Worm (Caenorhabditis elegans) whole organism, mixed stage, embryonic: ENCODE results near the gene T23B5.6.

Source experiments
- M03D4.4 ChIP-seq: sonication (generic microtip); optimal IDR thresholded peaks from 2 replicates; lab custom pipeline; 2017; ENCODE audit warnings: mild to moderate bottlenecking, missing genetic modification characterization, missing compliant biosample characterization
- bed-3 ChIP-seq: fragments of 200-800 bp; sonication (Bioruptor generic); optimal IDR thresholded peaks from 3 replicates; lab custom pipeline; 2018; ENCODE audit warnings: mild to moderate bottlenecking, missing genetic modification characterization, moderate library complexity, missing compliant biosample characterization
- blmp-1 ChIP-seq: fragments of 150-350 bp; optimal IDR thresholded peaks from 2 replicates; lab custom pipeline; 2014; ENCODE audit warnings: missing biosample characterization, missing genetic modification characterization
- ceh-39 ChIP-seq: fragments of 150-350 bp; optimal IDR thresholded peaks from 2 replicates; lab custom pipeline; 2014; ENCODE audit warnings: missing biosample characterization, missing genetic modification characterization
- ceh-43 ChIP-seq: fragments of 200-800 bp; sonication (Bioruptor generic); optimal IDR thresholded peaks from 2 replicates; lab custom pipeline; 2018; ENCODE audit warnings: mild to moderate bottlenecking, missing genetic modification characterization, moderate library complexity, missing compliant biosample characterization
- ceh-83 ChIP-seq: fragments of 200-800 bp; sonication (Bioruptor generic); optimal IDR thresholded peaks from 2 replicates; lab custom pipeline; 2018; ENCODE audit warnings: mild to moderate bottlenecking, missing genetic modification characterization, missing compliant biosample characterization
- ces-1 ChIP-seq: fragments of 150-350 bp; optimal IDR thresholded peaks from 2 replicates; lab custom pipeline; 2014; ENCODE audit warnings: missing biosample characterization, missing genetic modification reagents, missing genetic modification characterization
- cnd-1 ChIP-seq: fragments of 200-800 bp; sonication (Bioruptor generic); optimal IDR thresholded peaks from 2 replicates; lab custom pipeline; 2018; ENCODE audit warnings: mild to moderate bottlenecking, missing genetic modification characterization, missing compliant biosample characterization
- drap-1 ChIP-seq: fragments of 200-800 bp; sonication (Bioruptor generic); optimal IDR thresholded peaks from 3 replicates; lab custom pipeline; 2018; ENCODE audit warnings: mild to moderate bottlenecking, missing genetic modification characterization, missing compliant biosample characterization
- elt-1 ChIP-seq: sonication (generic microtip); optimal IDR thresholded peaks from 2 replicates; lab custom pipeline; 2017; ENCODE audit warnings: missing genetic modification characterization, mild to moderate bottlenecking, missing compliant biosample characterization, antibody characterized with exemption, moderate library complexity, borderline replicate concordance; ENCODE audit not compliant: insufficient read depth
- elt-3 ChIP-seq: fragments of 150-350 bp; optimal IDR thresholded peaks from 2 replicates; lab custom pipeline; 2014; ENCODE audit warnings: missing biosample characterization, missing genetic modification characterization
- flh-1 ChIP-seq: fragments of 200-800 bp; sonication (Bioruptor generic); optimal IDR thresholded peaks from 2 replicates; lab custom pipeline; 2018; ENCODE audit warnings: mild to moderate bottlenecking, missing genetic modification characterization, moderate library complexity, missing compliant biosample characterization
- hlh-1 ChIP-seq: fragments of 150-350 bp; optimal IDR thresholded peaks from 2 replicates; lab custom pipeline; 2014; ENCODE audit warnings: missing biosample characterization, missing genetic modification reagents, missing genetic modification characterization
- lin-13 ChIP-seq: fragments of 150-350 bp; optimal IDR thresholded peaks from 2 replicates; lab custom pipeline; 2014; ENCODE audit warnings: missing biosample characterization, missing genetic modification characterization
- lsy-2 ChIP-seq: fragments of 150-350 bp; optimal IDR thresholded peaks from 2 replicates; lab custom pipeline; 2014; ENCODE audit warnings: missing biosample characterization, missing genetic modification characterization
- mab-5 ChIP-seq: fragments of 150-350 bp; optimal IDR thresholded peaks from 2 replicates; lab custom pipeline; 2014; ENCODE audit warnings: missing biosample characterization, missing genetic modification characterization
- mls-2 ChIP-seq: sonication (generic microtip); optimal IDR thresholded peaks from 2 replicates; lab custom pipeline; 2016; ENCODE audit warnings: mild to moderate bottlenecking, missing genetic modification characterization, moderate library complexity, missing compliant biosample characterization
- nhr-2 ChIP-seq: fragments of 150-350 bp; optimal IDR thresholded peaks from 2 replicates; lab custom pipeline; 2014; ENCODE audit warnings: missing biosample characterization, missing genetic modification characterization
- nhr-237 ChIP-seq: fragments of 150-350 bp; optimal IDR thresholded peaks from 2 replicates; lab custom pipeline; 2014; ENCODE audit warnings: missing biosample characterization, missing genetic modification characterization
- nhr-76 ChIP-seq: sonication (generic microtip); optimal IDR thresholded peaks from 2 replicates; lab custom pipeline; 2017; ENCODE audit warnings: missing biosample characterization, missing genetic modification characterization
- sem-2 ChIP-seq: fragments of 200-800 bp; sonication (Bioruptor generic); optimal IDR thresholded peaks from 2 replicates; lab custom pipeline; 2018; ENCODE audit warnings: mild to moderate bottlenecking, missing genetic modification characterization, missing compliant biosample characterization
- snpc-4 ChIP-seq: fragments of 150-350 bp; optimal IDR thresholded peaks from 2 replicates; lab custom pipeline; 2014; ENCODE audit warnings: missing biosample characterization, missing genetic modification characterization
- sptf-1 ChIP-seq: sonication (generic microtip); optimal IDR thresholded peaks from 2 replicates; lab custom pipeline; 2017; ENCODE audit warnings: mild to moderate bottlenecking, missing genetic modification characterization, moderate library complexity, missing compliant biosample characterization
- unc-120 ChIP-seq: sonication (generic microtip); optimal IDR thresholded peaks from 2 replicates; lab custom pipeline; 2017; ENCODE audit warnings: missing genetic modification characterization, missing compliant biosample characterization; ENCODE audit not compliant: poor library complexity, severe bottlenecking
- unc-62 ChIP-seq: fragments of 150-350 bp; optimal IDR thresholded peaks from 2 replicates; lab custom pipeline; 2014; ENCODE audit warnings: missing biosample characterization, missing genetic modification reagents, missing genetic modification characterization
- zip-8 ChIP-seq: fragments of 150-350 bp; optimal IDR thresholded peaks from 2 replicates; lab custom pipeline; 2014; ENCODE audit warnings: missing biosample characterization, missing genetic modification characterization

T23B5.6 gene

DNA sequence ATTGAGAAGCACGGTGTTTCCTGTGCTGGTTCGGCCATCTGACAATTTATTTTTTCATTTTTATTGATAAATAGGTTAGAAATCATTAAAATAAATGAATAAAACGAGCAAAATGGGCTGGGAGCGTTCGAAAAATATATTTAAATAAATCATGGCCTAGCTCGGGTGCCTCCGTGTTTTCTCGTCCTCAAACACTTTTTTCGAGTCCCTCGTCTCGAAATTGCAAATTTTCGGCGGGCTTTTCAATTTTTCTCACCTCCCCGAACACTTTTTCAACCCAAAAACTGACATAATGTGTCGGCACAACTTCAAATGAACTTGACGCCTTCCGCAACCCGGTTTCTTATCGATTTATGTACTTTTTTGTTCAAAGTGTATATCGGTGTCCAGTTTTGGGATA is 7.3 kb upstream of the T23B5.6 start, which contains the start of gene prmt-9:
Gene prmt-9 (minus strand): TSS at position 38 of the 400 bp plus-strand sequence.
- TF ChIP-seq nhr-76 (tag; lab: Kevin White, UChicago): no peak
- TF ChIP-seq blmp-1 (tag; lab: Kevin White, UChicago): no peak
- no peak for TF ChIP-seq elt-1 (tag; lab: Kevin White, UChicago)
- no peak for TF ChIP-seq nhr-2
- no peak for TF ChIP-seq drap-1
- no peak for TF ChIP-seq lsy-2 (tag; lab: Kevin White, UChicago)
- no peak for TF ChIP-seq mab-5 (tag; lab: Kevin White, UChicago)
- no peak for TF ChIP-seq elt-3 (tag; lab: Kevin White, UChicago)
- no peak for TF ChIP-seq sptf-1 (tag; lab: Kevin White, UChicago)
- no peak for TF ChIP-seq bed-3
- no peak for TF ChIP-seq ceh-43
- no peak for TF ChIP-seq flh-1 (GFP tag; lab: Kevin White, UChicago)

DNA sequence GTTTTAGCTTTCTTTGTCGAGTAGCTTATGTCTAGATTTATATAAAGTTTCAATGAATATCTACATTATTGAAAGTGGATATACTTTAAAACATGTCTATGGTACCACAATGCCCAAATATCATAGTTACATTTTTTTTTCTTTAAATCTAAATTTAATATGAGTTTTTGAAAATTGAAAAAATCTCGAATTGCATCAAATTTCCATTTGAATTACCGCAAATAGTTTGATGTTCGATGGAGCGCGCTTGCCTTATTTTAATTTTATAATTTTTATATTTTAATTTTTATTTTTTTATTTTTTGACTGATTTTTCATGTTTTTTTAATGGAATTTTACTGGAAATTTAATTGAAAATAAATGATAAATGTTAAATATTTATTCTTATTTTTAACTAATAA is 2.3 kb downstream of the T23B5.6 start, which contains the start of gene T23B5.4:
Gene T23B5.4 (plus strand): TSS at position 301 of the 400 bp plus-strand sequence.
- TF ChIP-seq mab-5 (tag; lab: Kevin White, UChicago): no peak
- TF ChIP-seq bed-3: no peak
- no peak for TF ChIP-seq ceh-83
- no peak for TF ChIP-seq M03D4.4 (tag; lab: Kevin White, UChicago)

DNA sequence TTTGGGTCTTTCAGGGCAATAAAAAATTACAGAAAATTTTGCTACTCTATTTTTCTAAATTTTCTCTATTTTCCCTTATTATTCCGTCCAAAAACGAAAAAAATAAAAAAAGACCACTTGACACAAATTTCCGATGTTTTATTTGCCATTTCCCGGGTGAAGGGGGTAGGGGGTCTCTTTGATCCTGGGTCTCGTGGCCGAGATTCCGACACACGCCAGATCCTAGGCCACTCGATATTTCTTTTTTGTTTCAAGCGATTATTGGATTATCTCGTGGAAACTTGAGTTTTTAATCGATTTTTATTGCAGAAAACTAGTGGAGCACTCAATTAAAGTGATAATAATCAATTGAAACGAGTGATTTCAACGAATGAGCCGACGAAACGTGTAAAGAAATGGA is 23.9 kb downstream of the T23B5.6 start, which contains the start of the genes wdfy-3 and C26H9A.4:
Gene wdfy-3 (plus strand): TSS at position 308 of the 400 bp plus-strand sequence.
Gene C26H9A.4 (plus strand): TSS at position 317 of the 400 bp plus-strand sequence.
- TF ChIP-seq lsy-2 (tag; lab: Kevin White, UChicago): peak; percentile 19
- TF ChIP-seq elt-3 (tag; lab: Kevin White, UChicago): no peak
- peak; percentile 39 for TF ChIP-seq ces-1 (GFP tag; lab: Kevin White, UChicago)

DNA sequence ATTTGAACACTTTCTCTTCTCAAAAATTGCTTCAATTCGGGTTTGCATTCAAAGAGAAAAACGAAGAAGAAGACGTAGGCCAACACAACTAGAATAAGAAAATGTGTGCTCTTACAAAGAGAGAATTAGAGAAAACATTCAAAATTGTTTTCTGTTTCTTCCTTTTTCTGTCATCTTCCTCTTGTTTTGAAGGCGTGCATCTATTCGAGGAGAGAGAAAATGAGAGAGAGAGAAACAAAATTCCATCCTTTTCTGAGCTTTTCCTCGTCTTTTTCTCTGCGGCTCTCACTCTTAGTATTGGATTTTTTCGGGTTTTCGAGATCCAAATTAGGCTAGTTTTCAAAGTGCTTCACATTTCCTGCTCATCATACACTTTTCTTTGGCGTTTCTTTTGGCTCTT is 25.5 kb downstream of the T23B5.6 start:
- no peak for TF ChIP-seq zip-8 (tag; lab: Kevin White, UChicago)
- TF ChIP-seq nhr-237 (tag; lab: Kevin White, UChicago): no peak
- TF ChIP-seq ceh-39 (tag; lab: Kevin White, UChicago): no peak
- no peak for TF ChIP-seq unc-62 (GFP tag; lab: Kevin White, UChicago)
- TF ChIP-seq ces-1 (GFP tag; lab: Kevin White, UChicago): peak; percentile 93
- no peak for TF ChIP-seq snpc-4 (tag; lab: Kevin White, UChicago)
- no peak for TF ChIP-seq mls-2
- no peak for TF ChIP-seq elt-3 (tag; lab: Kevin White, UChicago)
- TF ChIP-seq sptf-1 (tag; lab: Kevin White, UChicago): no peak

DNA sequence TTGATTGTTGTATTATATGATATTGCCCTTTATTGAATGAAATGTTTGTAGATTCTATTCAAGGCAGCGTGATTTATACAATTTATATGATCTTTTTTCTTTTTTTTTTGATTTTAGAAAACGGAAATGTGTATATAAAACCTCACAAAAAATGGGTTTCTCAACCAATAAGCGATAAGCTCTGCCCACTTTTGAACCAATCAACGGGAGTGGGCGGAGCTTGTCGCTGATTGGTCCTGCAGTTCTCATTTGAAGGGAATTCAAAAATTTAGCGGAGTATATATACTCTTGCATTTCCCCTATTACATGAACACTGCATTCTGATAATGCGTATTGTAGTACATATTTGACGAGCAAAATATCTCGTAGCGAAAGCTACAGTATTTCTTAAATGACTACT is 26.4 kb downstream of the T23B5.6 start:
- TF ChIP-seq ceh-83: no peak
- no peak for TF ChIP-seq unc-120 (tag; lab: Kevin White, UChicago)
- no peak for TF ChIP-seq flh-1 (GFP tag; lab: Kevin White, UChicago)
- TF ChIP-seq ceh-43: no peak
- TF ChIP-seq sem-2 (GFP tag; lab: Kevin White, UChicago): no peak
- TF ChIP-seq ceh-39 (tag; lab: Kevin White, UChicago): no peak
- TF ChIP-seq unc-62 (GFP tag; lab: Kevin White, UChicago): no peak
- TF ChIP-seq cnd-1 (tag; lab: Kevin White, UChicago): no peak
- TF ChIP-seq elt-1 (tag; lab: Kevin White, UChicago): no peak
- TF ChIP-seq blmp-1 (tag; lab: Kevin White, UChicago): no peak
- no peak for TF ChIP-seq mls-2
- no peak for TF ChIP-seq ces-1 (GFP tag; lab: Kevin White, UChicago)

DNA sequence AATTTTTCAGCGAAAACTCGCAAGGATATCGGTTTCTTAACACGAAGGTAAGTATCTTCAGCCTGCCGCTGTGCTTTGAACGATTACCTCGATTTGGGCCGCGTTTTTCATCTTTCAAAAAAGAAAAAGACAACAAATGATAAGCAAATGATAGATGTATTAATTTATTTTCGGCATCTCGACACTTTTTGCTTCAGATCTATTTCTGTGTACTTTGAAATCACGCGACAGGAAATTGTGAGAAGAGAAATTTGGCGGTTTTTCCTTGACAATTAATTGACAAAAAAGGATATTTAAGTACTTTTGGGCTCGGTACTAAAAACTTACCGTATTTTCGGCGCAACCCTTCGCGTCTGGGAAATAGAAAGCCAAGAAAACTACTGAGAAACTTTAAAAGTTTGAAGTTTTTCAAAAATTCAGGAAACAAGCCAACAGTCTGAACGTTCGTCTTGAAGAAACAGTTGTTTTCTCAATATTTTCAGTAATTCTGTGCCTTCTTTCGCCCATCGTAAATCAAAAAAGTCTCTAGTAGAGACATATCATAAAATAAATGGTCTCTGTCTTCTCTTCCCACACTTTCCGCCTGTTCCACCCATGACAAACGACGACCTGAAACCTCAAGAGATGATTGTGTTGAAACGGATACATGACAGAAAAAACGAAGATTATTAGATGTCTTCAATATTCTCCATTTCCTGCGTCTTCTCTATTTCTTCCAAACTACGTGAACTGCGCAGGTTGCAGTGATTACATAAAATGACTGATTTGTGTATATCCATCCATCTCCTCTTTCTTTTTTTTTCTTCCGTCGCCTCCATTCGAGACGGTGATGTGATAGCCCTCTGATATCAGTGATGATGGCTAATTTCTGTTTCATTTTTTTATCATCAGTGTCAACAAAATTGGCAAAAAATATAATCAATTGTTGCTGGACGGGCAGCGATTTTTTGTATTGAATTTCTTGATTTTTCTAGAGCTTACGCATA is 35.9 kb downstream of the T23B5.6 start:
- TF ChIP-seq snpc-4 (tag; lab: Kevin White, UChicago): no peak
- no peak for TF ChIP-seq lin-13
- no peak for TF ChIP-seq hlh-1 (tag; lab: Kevin White, UChicago)
